Fruit fly (Drosophila melanogaster) whole organism, embryonic: ENCODE data around the gene corto.

Experiments used
- Adf1 ChIP-seq: fragments of 200-800 bp; sonication (Bioruptor generic); IDR thresholded peaks from 2 replicates; pipeline ENCODE4 v1.3.6; 2022; ENCODE audit warnings: missing biosample characterization, missing genetic modification characterization
- CG10654 ChIP-seq: fragments of 200-800 bp; sonication (Bioruptor generic); optimal IDR thresholded peaks from 2 replicates; lab custom pipeline; 2016; ENCODE audit warnings: missing biosample characterization, missing genetic modification characterization
- CG11085 ChIP-seq: fragments of 200-800 bp; sonication (Bioruptor generic); IDR thresholded peaks from 2 replicates; pipeline ENCODE4 v1.3.6; 2022; ENCODE audit warnings: missing biosample characterization, missing genetic modification characterization
- CG13624 ChIP-seq: fragments of 200-800 bp; sonication (Bioruptor generic); optimal IDR thresholded peaks from 2 replicates; lab custom pipeline; 2016; ENCODE audit warnings: missing biosample characterization, missing genetic modification characterization
- CG15269 ChIP-seq: fragments of 200-800 bp; sonication (Bioruptor generic); optimal IDR thresholded peaks from 2 replicates; lab custom pipeline; 2018; ENCODE audit warnings: missing biosample characterization, mild to moderate bottlenecking, missing genetic modification characterization, moderate library complexity
- CG1529 ChIP-seq: fragments of 200-800 bp; sonication (Bioruptor generic); optimal IDR thresholded peaks from 3 replicates; lab custom pipeline; 2018; ENCODE audit warnings: missing biosample characterization, missing genetic modification characterization
- CG15601 ChIP-seq: fragments of 200-800 bp; sonication (Bioruptor generic); optimal IDR thresholded peaks from 3 replicates; lab custom pipeline; 2019; ENCODE audit warnings: missing biosample characterization, mild to moderate bottlenecking, missing genetic modification characterization, moderate library complexity
- CG17802 ChIP-seq: fragments of 200-800 bp; sonication (Bioruptor generic); optimal IDR thresholded peaks from 2 replicates; lab custom pipeline; 2018; ENCODE audit warnings: missing biosample characterization, mild to moderate bottlenecking, missing genetic modification characterization, moderate library complexity
- CG17829 ChIP-seq: fragments of 200-800 bp; optimal IDR thresholded peaks from 2 replicates; lab custom pipeline; 2019; ENCODE audit warnings: missing biosample characterization, mild to moderate bottlenecking, missing genetic modification characterization, moderate library complexity
- CG18599 ChIP-seq: fragments of 200-800 bp; sonication (Bioruptor generic); optimal IDR thresholded peaks from 3 replicates; lab custom pipeline; 2017; ENCODE audit warnings: missing biosample characterization, missing genetic modification characterization, mild to moderate bottlenecking, moderate library complexity, missing genetic modification reagents
- CG2202 ChIP-seq: fragments of 200-800 bp; sonication (Bioruptor generic); optimal IDR thresholded peaks from 2 replicates; lab custom pipeline; 2018; ENCODE audit warnings: missing biosample characterization, mild to moderate bottlenecking, missing genetic modification characterization
- CG30431 ChIP-seq: fragments of 200-800 bp; sonication (Bioruptor generic); optimal IDR thresholded peaks from 2 replicates; lab custom pipeline; 2017; ENCODE audit warnings: missing biosample characterization, missing genetic modification characterization
- CG3065 ChIP-seq: fragments of 200-800 bp; sonication (Bioruptor generic); optimal IDR thresholded peaks from 2 replicates; lab custom pipeline; 2016; ENCODE audit warnings: missing biosample characterization, missing genetic modification characterization
- CG31388 ChIP-seq: fragments of 200-800 bp; sonication (Bioruptor generic); optimal IDR thresholded peaks from 2 replicates; lab custom pipeline; 2016; ENCODE audit warnings: missing biosample characterization, missing genetic modification characterization
- CG31441 ChIP-seq: fragments of 200-800 bp; sonication (Bioruptor generic); IDR thresholded peaks from 2 replicates; pipeline ENCODE4 v1.3.6; 2022; ENCODE audit warnings: missing biosample characterization, missing genetic modification characterization
- CG4424 ChIP-seq: fragments of 200-800 bp; sonication (Bioruptor generic); optimal IDR thresholded peaks from 3 replicates; lab custom pipeline; 2016; ENCODE audit warnings: missing biosample characterization, missing genetic modification characterization
- CG4730 ChIP-seq: fragments of 200-800 bp; sonication (Bioruptor generic); IDR thresholded peaks from 2 replicates; pipeline ENCODE4 v1.3.6; 2022; ENCODE audit warnings: missing biosample characterization, missing genetic modification characterization
- CG4854 ChIP-seq: fragments of 200-800 bp; sonication (Bioruptor generic); optimal IDR thresholded peaks from 2 replicates; lab custom pipeline; 2016; ENCODE audit warnings: missing biosample characterization, missing genetic modification characterization, inconsistent platforms
- CG5180 ChIP-seq: fragments of 200-800 bp; sonication (Bioruptor generic); optimal IDR thresholded peaks from 3 replicates; lab custom pipeline; 2017; ENCODE audit warnings: missing biosample characterization, missing genetic modification characterization, mild to moderate bottlenecking, moderate library complexity, missing genetic modification reagents
- CG7745 ChIP-seq: fragments of 200-800 bp; sonication (Bioruptor generic); optimal IDR thresholded peaks from 2 replicates; lab custom pipeline; 2018; ENCODE audit warnings: missing biosample characterization, mild to moderate bottlenecking, missing genetic modification characterization, moderate library complexity
- CG7839 ChIP-seq: fragments of 200-800 bp; sonication (Bioruptor generic); optimal IDR thresholded peaks from 3 replicates; lab custom pipeline; 2018; ENCODE audit warnings: missing biosample characterization, mild to moderate bottlenecking, missing genetic modification characterization, moderate library complexity
- CG8089 ChIP-seq: fragments of 200-800 bp; sonication (Bioruptor generic); optimal IDR thresholded peaks from 3 replicates; lab custom pipeline; 2016; ENCODE audit warnings: missing biosample characterization, missing genetic modification characterization
- CG8281 ChIP-seq: fragments of 200-800 bp; sonication (Bioruptor generic); optimal IDR thresholded peaks from 2 replicates; lab custom pipeline; 2018; ENCODE audit warnings: missing biosample characterization, mild to moderate bottlenecking, missing genetic modification characterization, moderate library complexity
- Chrac-16 ChIP-seq: fragments of 200-800 bp; sonication (Bioruptor generic); optimal IDR thresholded peaks from 3 replicates; lab custom pipeline; 2016; ENCODE audit warnings: missing biosample characterization, missing genetic modification characterization
- CoRest ChIP-seq: fragments of 200-800 bp; sonication (Bioruptor generic); optimal IDR thresholded peaks from 3 replicates; lab custom pipeline; 2018; ENCODE audit warnings: missing biosample characterization, mild to moderate bottlenecking, missing genetic modification characterization, moderate library complexity
- CrebB ChIP-seq: fragments of 200-800 bp; sonication (Bioruptor generic); optimal IDR thresholded peaks from 3 replicates; lab custom pipeline; 2018; ENCODE audit warnings: missing biosample characterization, mild to moderate bottlenecking, missing genetic modification characterization
- D19A ChIP-seq: fragments of 200-800 bp; optimal IDR thresholded peaks from 3 replicates; lab custom pipeline; 2019; ENCODE audit warnings: missing biosample characterization, mild to moderate bottlenecking, missing genetic modification characterization, moderate library complexity
- Drgx ChIP-seq: fragments of 200-800 bp; sonication (Bioruptor generic); IDR thresholded peaks from 2 replicates; pipeline ENCODE4 v1.3.6; 2022; ENCODE audit warnings: missing biosample characterization, missing genetic modification characterization
- HHEX ChIP-seq: fragments of 200-800 bp; sonication (Bioruptor generic); optimal IDR thresholded peaks from 3 replicates; lab custom pipeline; 2017; ENCODE audit warnings: missing biosample characterization, mild to moderate bottlenecking, missing genetic modification characterization, missing genetic modification reagents
- Hr51 ChIP-seq, 2 experiments: fragments of 200-800 bp; sonication (Bioruptor generic); optimal IDR thresholded peaks; 2 replicates in 1 of 2; 3 replicates in 1 of 2; lab custom pipeline; 2016 to 2018; ENCODE audit warnings: missing biosample characterization in 2 of 2, missing genetic modification characterization in 2 of 2, mild to moderate bottlenecking in 1 of 2, moderate library complexity in 1 of 2
- Hsf ChIP-seq: fragments of 200-800 bp; sonication (Bioruptor generic); optimal IDR thresholded peaks from 3 replicates; lab custom pipeline; 2016; ENCODE audit warnings: missing biosample characterization, missing genetic modification characterization
- Med ChIP-seq: fragments of 200-800 bp; sonication (Bioruptor generic); peaks from one replicate; lab custom pipeline; 2016; ENCODE audit warnings: missing biosample characterization, missing genetic modification characterization, mild to moderate bottlenecking, inconsistent platforms, moderate library complexity
- Meics ChIP-seq: fragments of 200-800 bp; sonication (Bioruptor generic); optimal IDR thresholded peaks from 2 replicates; lab custom pipeline; 2017; ENCODE audit warnings: missing biosample characterization, mild to moderate bottlenecking, missing genetic modification characterization
- Mes4 ChIP-seq: fragments of 200-800 bp; sonication (Bioruptor generic); optimal IDR thresholded peaks from 2 replicates; lab custom pipeline; 2016; ENCODE audit warnings: missing biosample characterization, missing genetic modification characterization
- Scr ChIP-seq: fragments of 200-800 bp; sonication (Bioruptor generic); IDR thresholded peaks from 2 replicates; pipeline ENCODE4 v1.3.6; 2022; ENCODE audit warnings: missing biosample characterization, missing genetic modification characterization; ENCODE audit not compliant: partially characterized antibody
- Taf1 ChIP-seq: fragments of 200-800 bp; sonication (Bioruptor generic); IDR thresholded peaks from 2 replicates; pipeline ENCODE4 v1.3.6; 2022; ENCODE audit warnings: missing biosample characterization, missing genetic modification characterization
- ash1 ChIP-seq: fragments of 200-800 bp; sonication (Bioruptor generic); optimal IDR thresholded peaks from 2 replicates; lab custom pipeline; 2018; ENCODE audit warnings: missing biosample characterization, mild to moderate bottlenecking, missing genetic modification characterization
- bowl ChIP-seq: fragments of 200-800 bp; sonication (Bioruptor generic); IDR thresholded peaks from 2 replicates; pipeline ENCODE4 v1.3.6; 2022; ENCODE audit warnings: missing biosample characterization, missing genetic modification characterization
- bsh ChIP-seq, 2 experiments: fragments of 200-800 bp; sonication (Bioruptor generic); optimal IDR thresholded peaks; 2 replicates each; lab custom pipeline; 2017 to 2018; ENCODE audit warnings: mild to moderate bottlenecking in 2 of 2, missing biosample characterization in 2 of 2, missing genetic modification characterization in 2 of 2, moderate library complexity in 1 of 2
- chn ChIP-seq: fragments of 200-800 bp; sonication (Bioruptor generic); optimal IDR thresholded peaks from 2 replicates; lab custom pipeline; 2016; ENCODE audit warnings: missing biosample characterization, missing genetic modification characterization
- dmrt99B ChIP-seq: fragments of 200-800 bp; sonication (Bioruptor generic); optimal IDR thresholded peaks from 2 replicates; lab custom pipeline; 2018; ENCODE audit warnings: missing biosample characterization, mild to moderate bottlenecking, missing genetic modification characterization, moderate library complexity
- lmd ChIP-seq: fragments of 200-800 bp; sonication (Bioruptor generic); IDR thresholded peaks from 2 replicates; pipeline ENCODE4 v1.3.6; 2022; ENCODE audit warnings: missing biosample characterization, missing genetic modification characterization
- shn ChIP-seq: fragments of 200-800 bp; sonication (Bioruptor generic); optimal IDR thresholded peaks from 3 replicates; lab custom pipeline; 2016; ENCODE audit warnings: missing biosample characterization, missing genetic modification characterization
- slou ChIP-seq: fragments of 200-800 bp; sonication (Bioruptor generic); optimal IDR thresholded peaks from 3 replicates; lab custom pipeline; 2016; ENCODE audit warnings: missing biosample characterization, missing genetic modification characterization
- slp2 ChIP-seq: fragments of 200-800 bp; sonication (Bioruptor generic); optimal IDR thresholded peaks from 2 replicates; lab custom pipeline; 2016; ENCODE audit warnings: missing biosample characterization, missing genetic modification characterization
- vvl ChIP-seq: fragments of 200-800 bp; sonication (Bioruptor generic); IDR thresholded peaks from 2 replicates; pipeline ENCODE4 v1.3.6; 2022; ENCODE audit warnings: missing biosample characterization, missing genetic modification characterization
- wdn ChIP-seq: fragments of 200-800 bp; sonication (Bioruptor generic); IDR thresholded peaks from 2 replicates; pipeline ENCODE4 v1.3.6; 2022; ENCODE audit warnings: missing biosample characterization, missing genetic modification characterization
- zen ChIP-seq: fragments of 200-800 bp; sonication (Bioruptor generic); optimal IDR thresholded peaks from 3 replicates; lab custom pipeline; 2018; ENCODE audit warnings: missing biosample characterization, mild to moderate bottlenecking, missing genetic modification characterization, moderate library complexity
- zfh1 ChIP-seq: fragments of 200-800 bp; sonication (Bioruptor generic); IDR thresholded peaks from 3 replicates; pipeline ENCODE4 v1.3.6; 2022; ENCODE audit warnings: missing biosample characterization, missing genetic modification characterization

The corto gene

dm6 chr3R:5080538-5080838, 6.4 kb downstream of the corto start (continued):
- TF ChIP-seq CG8281 = no peak
- TF ChIP-seq Med (GFP tag; lab: Kevin White, UChicago) = peak; percentile 72
- peak; percentile 14; the same call in 1 of the 2 replicates for TF ChIP-seq Adf1
- TF ChIP-seq Drgx = no peak
- no peak for TF ChIP-seq CG4730 (GFP tag; lab: Robert Waterston, UW)
- TF ChIP-seq CG18599 = peak; percentile 33
- TF ChIP-seq CG3065 (GFP tag; lab: Kevin White, UChicago) = peak; percentile 55
- TF ChIP-seq CG13624 (GFP tag; lab: Kevin White, UChicago) = no peak
- TF ChIP-seq CG17829 (tag; lab: Kevin White, UChicago) = no peak
- TF ChIP-seq HHEX (GFP tag; lab: Kevin White, UChicago) = no peak
- no peak for TF ChIP-seq CG31388 (GFP tag; lab: Kevin White, UChicago)
- TF ChIP-seq Hr51 (GFP tag; optimal IDR thresholded peaks at IDR 0.05; lab: Kevin White, UChicago) = no peak
- TF ChIP-seq CG5180 (GFP tag; lab: Kevin White, UChicago) = no peak
- TF ChIP-seq zen = no peak
- no peak for TF ChIP-seq CG30431 (GFP tag; lab: Kevin White, UChicago)
- TF ChIP-seq Taf1 (GFP tag; lab: Robert Waterston, UW) = no peak
- no peak for TF ChIP-seq dmrt99B (tag; lab: Kevin White, UChicago)
- no peak for TF ChIP-seq CG17802 (tag; lab: Kevin White, UChicago)

- TF ChIP-seq ash1 (GFP tag; lab: Kevin White, UChicago) (no peak), CG11085 (GFP tag; lab: Robert Waterston, UW) (no peak), CG4854 (GFP tag; lab: Kevin White, UChicago) (no peak), CG1529 (no peak), CG31441 (GFP tag; lab: Robert Waterston, UW) (no peak), Chrac-16 (no peak), CG2202 (tag; lab: Kevin White, UChicago) (no peak), wdn (no peak), chn (GFP tag; lab: Kevin White, UChicago) (no peak), bowl (no peak), lmd (GFP tag; lab: Robert Waterston, UW) (0 out of 2 replicates have a peak, but pooled peaks have one; percentile 1), CG15269 (no peak), CG4424 (GFP tag; lab: Kevin White, UChicago) (no peak), slou (GFP tag; lab: Kevin White, UChicago) (no peak), Adf1 (peak; percentile 6; the same call in 1 of the 2 replicates), shn (no peak), Hsf (GFP tag; lab: Kevin White, UChicago) (no peak), D19A (no peak), Meics (GFP tag; lab: Kevin White, UChicago) (no peak), vvl (GFP tag; lab: Robert Waterston, UW) (peak; percentile 93), CG10654 (GFP tag; lab: Kevin White, UChicago) (no peak), Mes4 (GFP tag; lab: Kevin White, UChicago) (no peak), Med (GFP tag; lab: Kevin White, UChicago) (peak; percentile 53), Scr (GFP tag; lab: Robert Waterston, UW) (no peak), bsh (GFP tag; optimal IDR thresholded peaks at IDR 0.05; lab: Kevin White, UChicago) (no peak), CG7839 (tag; lab: Kevin White, UChicago) (no peak), CrebB (tag; lab: Kevin White, UChicago) (no peak), zfh1 (GFP tag; lab: Robert Waterston, UW) (no peak), CoRest (tag; lab: Kevin White, UChicago) (no peak), CG7745 (peak; percentile 20), CG8089 (GFP tag; lab: Kevin White, UChicago) (no peak), HHEX (GFP tag; lab: Kevin White, UChicago) (no peak), CG15601 (tag; lab: Kevin White, UChicago) (no peak), slp2 (GFP tag; lab: Kevin White, UChicago) (no peak)
These were observed 6.9 kb downstream of the corto start for dm6 chr3R:5079786-5080537.
